Worm (Caenorhabditis elegans) whole organism, late embryonic: ENCODE measurements around the gene ZK1290.14.
A peak's percentile ranks its signal among the peaks of the same experiment; 100 is the strongest.

Source experiments
- C08G9.2 ChIP-seq: sonication (generic microtip); optimal IDR thresholded peaks from 2 replicates; lab custom pipeline; 2016; ENCODE audit warnings: mild to moderate bottlenecking, missing genetic modification characterization, moderate library complexity, missing compliant biosample characterization
- C38D4.7 ChIP-seq: fragments of 200-800 bp; sonication (Bioruptor generic); optimal IDR thresholded peaks from 2 replicates; lab custom pipeline; 2018; ENCODE audit warnings: mild to moderate bottlenecking, missing genetic modification characterization, moderate library complexity, missing compliant biosample characterization
- F13H6.1 ChIP-seq: sonication (generic microtip); optimal IDR thresholded peaks from 2 replicates; lab custom pipeline; 2016; ENCODE audit warnings: missing genetic modification characterization, missing compliant biosample characterization
- K09A11.1 ChIP-seq: sonication (generic microtip); optimal IDR thresholded peaks from 2 replicates; lab custom pipeline; 2017; ENCODE audit warnings: antibody characterized with exemption, mild to moderate bottlenecking, missing genetic modification characterization, missing compliant biosample characterization; ENCODE audit not compliant: insufficient read depth
- T23F11.4 ChIP-seq: fragments of 200-800 bp; sonication (Bioruptor generic); optimal IDR thresholded peaks from 2 replicates; lab custom pipeline; 2018; ENCODE audit warnings: mild to moderate bottlenecking, missing genetic modification characterization, missing compliant biosample characterization
- Y22D7AL.16 ChIP-seq: sonication (generic microtip); optimal IDR thresholded peaks from 2 replicates; lab custom pipeline; 2016; ENCODE audit warnings: missing genetic modification characterization, missing compliant biosample characterization
- ama-1 ChIP-seq: fragments of 150-350 bp; optimal IDR thresholded peaks from 2 replicates; lab custom pipeline; 2014
- ceh-18 ChIP-seq: sonication (generic microtip); optimal IDR thresholded peaks from 2 replicates; lab custom pipeline; 2016; ENCODE audit warnings: missing genetic modification characterization, missing compliant biosample characterization
- ceh-19 ChIP-seq: fragments of 200-800 bp; sonication (Bioruptor generic); optimal IDR thresholded peaks from 2 replicates; lab custom pipeline; 2018; ENCODE audit warnings: mild to moderate bottlenecking, missing genetic modification characterization, missing compliant biosample characterization
- ceh-2 ChIP-seq: sonication (generic microtip); optimal IDR thresholded peaks from 2 replicates; lab custom pipeline; 2016; ENCODE audit warnings: missing genotype, missing genetic modification characterization, missing compliant biosample characterization
- ceh-22 ChIP-seq: sonication (generic microtip); optimal IDR thresholded peaks from 2 replicates; lab custom pipeline; 2017; ENCODE audit warnings: missing biosample characterization, missing genetic modification characterization
- ceh-24 ChIP-seq: sonication (generic microtip); optimal IDR thresholded peaks from 2 replicates; lab custom pipeline; 2016; ENCODE audit warnings: mild to moderate bottlenecking, missing genetic modification characterization, missing compliant biosample characterization
- ceh-31 ChIP-seq: sonication (generic microtip); optimal IDR thresholded peaks from 2 replicates; lab custom pipeline; 2016; ENCODE audit warnings: missing genetic modification characterization, missing compliant biosample characterization
- ceh-34 ChIP-seq: sonication (generic microtip); optimal IDR thresholded peaks from 2 replicates; lab custom pipeline; 2016; ENCODE audit warnings: mild to moderate bottlenecking, missing genetic modification characterization, missing compliant biosample characterization
- ceh-48 ChIP-seq: sonication (generic microtip); optimal IDR thresholded peaks from 2 replicates; lab custom pipeline; 2016; ENCODE audit warnings: missing genetic modification characterization, inconsistent platforms, missing compliant biosample characterization
- che-1 ChIP-seq: sonication (generic microtip); optimal IDR thresholded peaks from 2 replicates; lab custom pipeline; 2016; ENCODE audit warnings: mild to moderate bottlenecking, missing genetic modification characterization, missing compliant biosample characterization
- dmd-4 ChIP-seq: sonication (generic microtip); optimal IDR thresholded peaks from 2 replicates; lab custom pipeline; 2016; ENCODE audit warnings: borderline replicate concordance, missing genetic modification characterization, missing compliant biosample characterization
- ets-4 ChIP-seq: sonication (generic microtip); optimal IDR thresholded peaks from 2 replicates; lab custom pipeline; 2016; ENCODE audit warnings: missing genetic modification characterization, missing compliant biosample characterization
- fax-1 ChIP-seq: sonication (generic microtip); optimal IDR thresholded peaks from 2 replicates; lab custom pipeline; 2016; ENCODE audit warnings: missing genotype, missing genetic modification characterization, missing compliant biosample characterization
- fkh-10 ChIP-seq: fragments of 150-350 bp; optimal IDR thresholded peaks from 2 replicates; lab custom pipeline; 2014; ENCODE audit warnings: missing biosample characterization, missing genetic modification reagents, missing genetic modification characterization
- fkh-6 ChIP-seq: sonication (generic microtip); optimal IDR thresholded peaks from 2 replicates; lab custom pipeline; 2016; ENCODE audit warnings: missing genetic modification characterization, missing compliant biosample characterization
- gmeb-2 ChIP-seq: sonication (generic microtip); optimal IDR thresholded peaks from 2 replicates; lab custom pipeline; 2016; ENCODE audit warnings: missing genetic modification characterization, inconsistent platforms, missing compliant biosample characterization
- hlh-13 ChIP-seq: fragments of 200-800 bp; sonication (Bioruptor generic); optimal IDR thresholded peaks from 2 replicates; lab custom pipeline; 2018; ENCODE audit warnings: mild to moderate bottlenecking, missing genetic modification characterization, missing compliant biosample characterization
- hlh-15 ChIP-seq: sonication (generic microtip); optimal IDR thresholded peaks from 2 replicates; lab custom pipeline; 2016; ENCODE audit warnings: missing genetic modification characterization, missing compliant biosample characterization
- hlh-30 ChIP-seq: sonication (generic microtip); optimal IDR thresholded peaks from 2 replicates; lab custom pipeline; 2017; ENCODE audit warnings: antibody characterized with exemption, missing genetic modification characterization, missing compliant biosample characterization; ENCODE audit not compliant: insufficient read depth
- hlh-6 ChIP-seq: sonication (generic microtip); optimal IDR thresholded peaks from 2 replicates; lab custom pipeline; 2016; ENCODE audit warnings: missing genotype, missing genetic modification characterization, missing compliant biosample characterization
- lim-6 ChIP-seq: sonication (generic microtip); optimal IDR thresholded peaks from 2 replicates; lab custom pipeline; 2016; ENCODE audit warnings: missing genetic modification characterization, missing compliant biosample characterization
- lin-11 ChIP-seq: fragments of 200-800 bp; sonication (Bioruptor generic); optimal IDR thresholded peaks from 2 replicates; lab custom pipeline; 2018; ENCODE audit warnings: mild to moderate bottlenecking, missing genetic modification characterization, missing compliant biosample characterization
- mec-3 ChIP-seq: sonication (generic microtip); optimal IDR thresholded peaks from 2 replicates; lab custom pipeline; 2016; ENCODE audit warnings: borderline replicate concordance, missing genetic modification characterization, missing compliant biosample characterization
- nhr-11 ChIP-seq: fragments of 150-350 bp; optimal IDR thresholded peaks from 2 replicates; lab custom pipeline; 2014; ENCODE audit warnings: missing biosample characterization, missing genetic modification characterization
- nhr-232 ChIP-seq: sonication (generic microtip); optimal IDR thresholded peaks from 2 replicates; lab custom pipeline; 2016; ENCODE audit warnings: missing genetic modification characterization, missing compliant biosample characterization
- npax-4 ChIP-seq: sonication (generic microtip); optimal IDR thresholded peaks from 2 replicates; lab custom pipeline; 2016; ENCODE audit warnings: missing genetic modification characterization, missing compliant biosample characterization
- odd-2 ChIP-seq: sonication (generic microtip); optimal IDR thresholded peaks from 2 replicates; lab custom pipeline; 2017; ENCODE audit warnings: antibody characterized with exemption, mild to moderate bottlenecking, missing genetic modification characterization, missing compliant biosample characterization
- pag-3 ChIP-seq: sonication (generic microtip); optimal IDR thresholded peaks from 2 replicates; lab custom pipeline; 2016; ENCODE audit warnings: missing compliant biosample characterization, missing genetic modification characterization, borderline replicate concordance
- pax-1 ChIP-seq: fragments of 150-350 bp; optimal IDR thresholded peaks from 2 replicates; lab custom pipeline; 2014; ENCODE audit warnings: missing biosample characterization, missing genetic modification characterization
- pha-2 ChIP-seq: sonication (generic microtip); optimal IDR thresholded peaks from 2 replicates; lab custom pipeline; 2017; ENCODE audit warnings: mild to moderate bottlenecking, missing genetic modification characterization, missing compliant biosample characterization
- pha-4 ChIP-seq: fragments of 150-350 bp; optimal IDR thresholded peaks from 2 replicates; lab custom pipeline; 2018; ENCODE audit warnings: missing biosample characterization, missing genetic modification reagents, missing genetic modification characterization
- pqm-1 ChIP-seq: sonication (generic microtip); optimal IDR thresholded peaks from 2 replicates; lab custom pipeline; 2016; ENCODE audit warnings: missing genetic modification characterization, missing compliant biosample characterization
- ref-2 ChIP-seq: sonication (generic microtip); optimal IDR thresholded peaks from 2 replicates; lab custom pipeline; 2016; ENCODE audit warnings: missing genetic modification characterization, missing compliant biosample characterization
- rnt-1 ChIP-seq: sonication (generic microtip); optimal IDR thresholded peaks from 2 replicates; lab custom pipeline; 2016; ENCODE audit warnings: missing genetic modification characterization, missing compliant biosample characterization
- sox-2 ChIP-seq: fragments of 200-800 bp; sonication (Bioruptor generic); IDR thresholded peaks from 2 replicates; pipeline ENCODE4 v1.3.6; 2022; ENCODE audit warnings: missing genetic modification reagents, missing genetic modification characterization, missing compliant biosample characterization
- tbx-2 ChIP-seq: sonication (generic microtip); optimal IDR thresholded peaks from 2 replicates; lab custom pipeline; 2016; ENCODE audit warnings: missing genetic modification characterization, missing compliant biosample characterization
- tbx-7 ChIP-seq: sonication (generic microtip); optimal IDR thresholded peaks from 2 replicates; lab custom pipeline; 2016; ENCODE audit warnings: missing genotype, missing genetic modification characterization, missing compliant biosample characterization
- ttx-3 ChIP-seq: sonication (generic microtip); optimal IDR thresholded peaks from 2 replicates; lab custom pipeline; 2016; ENCODE audit warnings: missing genetic modification reagents, missing genetic modification characterization, missing compliant biosample characterization
- unc-42 ChIP-seq: sonication (generic microtip); optimal IDR thresholded peaks from 2 replicates; lab custom pipeline; 2016; ENCODE audit warnings: missing genotype, missing genetic modification characterization, missing compliant biosample characterization
- zip-5 ChIP-seq: sonication (generic microtip); optimal IDR thresholded peaks from 2 replicates; lab custom pipeline; 2016; ENCODE audit warnings: missing genetic modification characterization, missing compliant biosample characterization

ZK1290.14 gene

DNA sequence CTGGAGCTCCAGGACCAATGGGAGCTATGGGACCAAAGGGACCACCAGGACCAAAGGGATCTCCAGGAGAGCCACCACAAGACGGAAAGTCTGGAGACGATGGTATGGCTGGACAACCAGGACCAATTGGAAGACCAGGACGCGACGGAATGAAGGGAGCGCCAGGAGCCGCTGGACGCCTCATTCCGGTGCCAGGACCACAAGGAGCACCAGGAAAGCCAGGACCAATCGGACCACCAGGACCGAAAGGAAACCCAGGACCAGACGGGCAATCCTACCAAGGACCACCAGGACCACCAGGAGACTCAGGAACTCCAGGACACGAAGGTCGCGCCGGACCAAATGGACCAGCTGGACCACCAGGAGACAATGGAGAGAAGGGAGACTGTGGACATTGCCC lies 10.6 kb downstream of the ZK1290.14 start:
- TF ChIP-seq Y22D7AL.16 (tag; lab: Kevin White, UChicago) (no peak), ceh-31 (no peak), hlh-6 (tag; lab: Kevin White, UChicago) (no peak), nhr-232 (no peak), zip-5 (tag; lab: Kevin White, UChicago) (no peak)

DNA sequence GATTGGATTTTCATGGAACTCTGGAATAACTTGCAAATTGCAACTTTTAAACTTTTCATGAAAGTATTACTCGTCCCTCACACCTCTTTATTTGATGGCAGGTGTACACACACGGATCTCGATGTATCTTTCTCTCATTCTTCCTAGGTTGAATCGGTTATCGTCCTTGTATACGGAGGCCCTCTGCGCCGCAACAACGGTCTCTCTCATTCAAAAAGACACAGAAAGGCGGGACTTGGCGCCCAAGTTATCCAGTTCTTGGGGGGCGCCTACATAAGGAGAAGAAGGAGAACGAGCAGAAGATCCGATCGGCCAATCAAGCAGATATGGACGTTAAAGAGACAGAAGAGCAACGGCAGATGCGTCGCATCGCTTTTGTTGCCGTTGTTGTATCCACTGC lies 11.6 kb downstream of the ZK1290.14 start, which contains the start of gene rol-8:
TSS of gene rol-8 (plus strand) at position 301 of the 400 bp plus-strand sequence.
- TF ChIP-seq ama-1 (no peak), hlh-30 (tag; lab: Kevin White, UChicago) (no peak), ceh-18 (tag; lab: Kevin White, UChicago) (no peak), ceh-19 (GFP tag; lab: Kevin White, UChicago) (no peak), pqm-1 (tag; lab: Kevin White, UChicago) (no peak)

ce11 chrII:7542952-7543351 lies 12.4 kb downstream of the ZK1290.14 start:
- TF ChIP-seq npax-4 (no peak), ceh-24 (tag; lab: Kevin White, UChicago) (no peak), sox-2 (GFP tag; lab: Robert Waterston, UW) (no peak), lim-6 (tag; lab: Kevin White, UChicago) (no peak), ceh-34 (tag; lab: Kevin White, UChicago) (no peak), ceh-18 (tag; lab: Kevin White, UChicago) (no peak), hlh-13 (GFP tag; lab: Kevin White, UChicago) (no peak), odd-2 (tag; lab: Kevin White, UChicago) (no peak)
- TF ChIP-seq, all 69 proteins: peak for 0

DNA sequence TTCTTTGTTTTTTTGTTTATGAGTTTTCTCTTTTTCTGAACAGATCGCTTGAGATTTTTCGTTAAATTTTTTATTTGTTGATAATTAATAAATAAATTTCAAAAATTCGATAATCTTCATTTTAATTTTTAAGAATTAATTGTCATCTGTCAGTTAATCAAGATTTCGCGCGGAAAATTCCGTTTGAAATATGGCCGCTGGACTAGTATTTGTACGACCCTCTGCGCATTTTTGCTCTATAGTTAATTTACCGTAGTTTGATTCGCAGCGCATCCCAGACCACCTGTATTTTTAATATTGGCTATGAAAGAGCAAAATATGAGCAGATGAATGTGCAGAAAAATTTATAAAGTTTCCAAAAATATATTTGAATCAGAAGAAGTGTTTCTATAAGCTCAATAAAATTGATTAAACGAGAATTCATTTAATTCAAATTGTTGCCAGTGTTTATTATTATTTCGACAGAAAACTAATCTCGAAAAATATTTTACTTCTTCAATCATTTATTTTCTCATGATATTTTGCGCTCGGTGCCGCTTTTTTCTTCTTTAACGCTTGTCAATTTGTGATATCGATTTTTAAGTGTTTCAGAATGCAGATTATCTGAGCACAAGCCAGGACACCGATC lies 17.7 kb downstream of the ZK1290.14 start, which contains the start of gene nfi-1:
TSS of gene nfi-1 (plus strand) at position 578 of the 628 bp plus-strand sequence.
- no peak for TF ChIP-seq fkh-6
- peak; percentile 47 for TF ChIP-seq unc-42 (tag; lab: Kevin White, UChicago)
- no peak for TF ChIP-seq npax-4
- TF ChIP-seq ceh-34 (tag; lab: Kevin White, UChicago) = no peak
- no peak for TF ChIP-seq ceh-22 (tag; lab: Kevin White, UChicago)
- no peak for TF ChIP-seq ttx-3 (tag; lab: Kevin White, UChicago)
- no peak for TF ChIP-seq hlh-30 (tag; lab: Kevin White, UChicago)
- TF ChIP-seq dmd-4 (tag; lab: Kevin White, UChicago) = no peak
- TF ChIP-seq che-1 (tag; lab: Kevin White, UChicago) = no peak
- no peak for TF ChIP-seq pha-4 (tag; lab: Kevin White, UChicago)
- no peak for TF ChIP-seq pax-1 (tag; lab: Kevin White, UChicago)
- no peak for TF ChIP-seq ama-1
- no peak for TF ChIP-seq tbx-7 (tag; lab: Kevin White, UChicago)
- TF ChIP-seq sox-2 (GFP tag; lab: Robert Waterston, UW) = no peak
- TF ChIP-seq fkh-10 (GFP tag; lab: Kevin White, UChicago) = no peak
- TF ChIP-seq pag-3 (tag; lab: Kevin White, UChicago) = no peak
- peak; percentile 74 for TF ChIP-seq C08G9.2 (tag; lab: Kevin White, UChicago)
- TF ChIP-seq mec-3 (tag; lab: Kevin White, UChicago) = no peak
- peak; percentile 61 for TF ChIP-seq ets-4 (tag; lab: Kevin White, UChicago)
- TF ChIP-seq C38D4.7 (GFP tag; lab: Kevin White, UChicago) = no peak
- no peak for TF ChIP-seq lin-11 (tag; lab: Kevin White, UChicago)
- TF ChIP-seq hlh-15 (tag; lab: Kevin White, UChicago) = no peak
- TF ChIP-seq Y22D7AL.16 (tag; lab: Kevin White, UChicago) = no peak
- TF ChIP-seq rnt-1 = no peak
- no peak for TF ChIP-seq ceh-48
- TF ChIP-seq ceh-2 (tag; lab: Kevin White, UChicago) = peak; percentile 70
- TF ChIP-seq ref-2 = no peak
- TF ChIP-seq fax-1 = peak; percentile 17
- no peak for TF ChIP-seq F13H6.1
- no peak for TF ChIP-seq gmeb-2 (tag; lab: Kevin White, UChicago)
- TF ChIP-seq pha-2 (tag; lab: Kevin White, UChicago) = no peak
- peak; percentile 7 for TF ChIP-seq lim-6 (tag; lab: Kevin White, UChicago)
- no peak for TF ChIP-seq nhr-11 (tag; lab: Kevin White, UChicago)
- TF ChIP-seq T23F11.4 (GFP tag; lab: Kevin White, UChicago) = no peak
- no peak for TF ChIP-seq odd-2 (tag; lab: Kevin White, UChicago)
- peak; percentile 62 for TF ChIP-seq tbx-2 (tag; lab: Kevin White, UChicago)
- TF ChIP-seq K09A11.1 (tag; lab: Kevin White, UChicago) = no peak
- TF ChIP-seq ceh-19 (GFP tag; lab: Kevin White, UChicago) = no peak
